Fruit fly (Drosophila melanogaster) whole organism, pupa: ENCODE measurements around the gene Targ3.

Experiments
- CG12605 ChIP-seq: fragments of 200-800 bp; sonication (Bioruptor generic); IDR thresholded peaks from 2 replicates; pipeline ENCODE4 v1.3.6; 2022; ENCODE audit warnings: missing biosample characterization, missing genetic modification characterization
- CG13204 ChIP-seq: fragments of 200-800 bp; sonication (Bioruptor generic); optimal IDR thresholded peaks from 2 replicates; lab custom pipeline; 2018; ENCODE audit warnings: missing biosample characterization, mild to moderate bottlenecking, missing genetic modification characterization, moderate library complexity
- D1 ChIP-seq: fragments of 200-800 bp; sonication (Bioruptor generic); optimal IDR thresholded peaks from 2 replicates; lab custom pipeline; 2018; ENCODE audit warnings: missing biosample characterization, mild to moderate bottlenecking, missing genetic modification characterization, moderate library complexity

dm6 chr3L:21209921-21210532 lies 13.4 kb downstream of the Targ3 start, which contains the start of the genes CG10510 and CG10508:
- 0 out of 2 replicates have a peak, but pooled peaks have one; percentile 12 for TF ChIP-seq CG12605
- TF ChIP-seq CG13204 (GFP tag; lab: Kevin White, UChicago), result no peak
- TF ChIP-seq D1 (tag; lab: Kevin White, UChicago), result no peak
